Worm (Caenorhabditis elegans) whole organism, mixed stage, embryonic: ENCODE results near the gene C41A3.2.

Experiments
- elt-3 ChIP-seq: fragments of 150-350 bp; optimal IDR thresholded peaks from 2 replicates; lab custom pipeline; 2014; ENCODE audit warnings: missing biosample characterization, missing genetic modification characterization
- flh-1 ChIP-seq: fragments of 200-800 bp; sonication (Bioruptor generic); optimal IDR thresholded peaks from 2 replicates; lab custom pipeline; 2018; ENCODE audit warnings: mild to moderate bottlenecking, missing genetic modification characterization, moderate library complexity, missing compliant biosample characterization
- ham-2 ChIP-seq: fragments of 200-800 bp; sonication (Bioruptor generic); optimal IDR thresholded peaks from 2 replicates; lab custom pipeline; 2018; ENCODE audit warnings: mild to moderate bottlenecking, missing genetic modification characterization, missing compliant biosample characterization
- nhr-237 ChIP-seq: fragments of 150-350 bp; optimal IDR thresholded peaks from 2 replicates; lab custom pipeline; 2014; ENCODE audit warnings: missing biosample characterization, missing genetic modification characterization
- nhr-28 ChIP-seq: fragments of 150-350 bp; optimal IDR thresholded peaks from 2 replicates; lab custom pipeline; 2014; ENCODE audit warnings: missing biosample characterization, missing genetic modification characterization
- pha-4 ChIP-seq: fragments of 150-350 bp; optimal IDR thresholded peaks from 2 replicates; lab custom pipeline; 2018; ENCODE audit warnings: missing biosample characterization, missing genetic modification reagents, missing genetic modification characterization
- sem-2 ChIP-seq: fragments of 200-800 bp; sonication (Bioruptor generic); optimal IDR thresholded peaks from 2 replicates; lab custom pipeline; 2018; ENCODE audit warnings: mild to moderate bottlenecking, missing genetic modification characterization, missing compliant biosample characterization
- snpc-4 ChIP-seq: fragments of 150-350 bp; optimal IDR thresholded peaks from 2 replicates; lab custom pipeline; 2014; ENCODE audit warnings: missing biosample characterization, missing genetic modification characterization
- unc-62 ChIP-seq: fragments of 150-350 bp; optimal IDR thresholded peaks from 2 replicates; lab custom pipeline; 2014; ENCODE audit warnings: missing biosample characterization, missing genetic modification reagents, missing genetic modification characterization
- ztf-11 ChIP-seq: fragments of 150-350 bp; optimal IDR thresholded peaks from 2 replicates; lab custom pipeline; 2014; ENCODE audit warnings: missing biosample characterization, missing genetic modification characterization

- no peak for TF ChIP-seq unc-62
- no peak for TF ChIP-seq elt-3 (tag; lab: Kevin White, UChicago)
- TF ChIP-seq nhr-28 (tag; lab: Kevin White, UChicago): no peak
- no peak for TF ChIP-seq flh-1 (GFP tag; lab: Kevin White, UChicago)
- TF ChIP-seq pha-4 (tag; lab: Kevin White, UChicago): no peak
- no peak for TF ChIP-seq ham-2
- no peak for TF ChIP-seq ztf-11 (tag; lab: Kevin White, UChicago)
- TF ChIP-seq nhr-237 (tag; lab: Kevin White, UChicago): no peak
- no peak for TF ChIP-seq snpc-4 (tag; lab: Kevin White, UChicago)
- TF ChIP-seq sem-2: no peak
Observed at ce11 chrX:5377307-5377706, 36.8 kb downstream of the C41A3.2 start, which contains the start of gene sek-5.
